Worm (Caenorhabditis elegans): ENCODE data around the gene odr-7.
A peak's percentile ranks its signal among the peaks of the same experiment; 100 is the strongest.

The odr-7 gene

ce11 chrX:12422580-12422979 is 38.9 kb downstream of the odr-7 start:
- TF ChIP-seq nhr-12 (tag; optimal IDR thresholded peaks at IDR 0.05) (no peak), jun-1 (tag; optimal IDR thresholded peaks at IDR 0.05) (no peak), mml-1 (tag; optimal IDR thresholded peaks at IDR 0.05) (no peak), elt-3 (tag; optimal IDR thresholded peaks at IDR 0.05) (no peak), unc-62 (GFP tag; optimal IDR thresholded peaks at IDR 0.05) (peak; percentile 17), mdl-1 (tag; optimal IDR thresholded peaks at IDR 0.05) (no peak), nhr-11 (tag; optimal IDR thresholded peaks at IDR 0.05) (no peak), sea-2 (GFP tag; optimal IDR thresholded peaks at IDR 0.05) (no peak), nhr-23 (tag; optimal IDR thresholded peaks at IDR 0.05) (peak; percentile 68), elt-1 (tag; optimal IDR thresholded peaks at IDR 0.05) (no peak), nhr-25 (tag; optimal IDR thresholded peaks at IDR 0.05) (peak; percentile 19), nhr-43 (tag; optimal IDR thresholded peaks at IDR 0.05; ENCODE audit: poor library complexity, severe bottlenecking) (peak; percentile 34)

- TF ChIP-seq nhr-76 (tag; optimal IDR thresholded peaks at IDR 0.05) (no peak), pqm-1 (tag; optimal IDR thresholded peaks at IDR 0.05) (no peak), nfya-1 (tag; optimal IDR thresholded peaks at IDR 0.05; ENCODE audit: insufficient read depth) (peak; percentile 7), lin-39 (tag; optimal IDR thresholded peaks at IDR 0.05) (peak; percentile 12)
These were observed 45.6 kb downstream of the odr-7 start for ce11 chrX:12415832-12416231.

ce11 chrX:12413941-12414340 is 47.5 kb downstream of the odr-7 start, which contains the start of gene lin-2:
lin-2 (minus strand) TSS chrX:12414041.
- TF ChIP-seq egl-27 (tag; optimal IDR thresholded peaks at IDR 0.05) (no peak), elt-2 (tag; optimal IDR thresholded peaks at IDR 0.05) (peak; percentile 37), tbx-2 (tag; optimal IDR thresholded peaks at IDR 0.05) (no peak)

Data from whole organism, L3 larva.